Worm (Caenorhabditis elegans) whole organism, mixed stage, embryonic: Measurements from ENCODE around the gene srx-62.

ENCODE experiments used
- M03D4.4 ChIP-seq: sonication (generic microtip); optimal IDR thresholded peaks from 2 replicates; lab custom pipeline; 2017; ENCODE audit warnings: mild to moderate bottlenecking, missing genetic modification characterization, missing compliant biosample characterization
- bed-3 ChIP-seq: fragments of 200-800 bp; sonication (Bioruptor generic); optimal IDR thresholded peaks from 3 replicates; lab custom pipeline; 2018; ENCODE audit warnings: mild to moderate bottlenecking, missing genetic modification characterization, moderate library complexity, missing compliant biosample characterization
- blmp-1 ChIP-seq: fragments of 150-350 bp; optimal IDR thresholded peaks from 2 replicates; lab custom pipeline; 2014; ENCODE audit warnings: missing biosample characterization, missing genetic modification characterization
- ceh-39 ChIP-seq: fragments of 150-350 bp; optimal IDR thresholded peaks from 2 replicates; lab custom pipeline; 2014; ENCODE audit warnings: missing biosample characterization, missing genetic modification characterization
- ceh-43 ChIP-seq: fragments of 200-800 bp; sonication (Bioruptor generic); optimal IDR thresholded peaks from 2 replicates; lab custom pipeline; 2018; ENCODE audit warnings: mild to moderate bottlenecking, missing genetic modification characterization, moderate library complexity, missing compliant biosample characterization
- ceh-83 ChIP-seq: fragments of 200-800 bp; sonication (Bioruptor generic); optimal IDR thresholded peaks from 2 replicates; lab custom pipeline; 2018; ENCODE audit warnings: mild to moderate bottlenecking, missing genetic modification characterization, missing compliant biosample characterization
- ces-1 ChIP-seq: fragments of 150-350 bp; optimal IDR thresholded peaks from 2 replicates; lab custom pipeline; 2014; ENCODE audit warnings: missing biosample characterization, missing genetic modification reagents, missing genetic modification characterization
- cnd-1 ChIP-seq: fragments of 200-800 bp; sonication (Bioruptor generic); optimal IDR thresholded peaks from 2 replicates; lab custom pipeline; 2018; ENCODE audit warnings: mild to moderate bottlenecking, missing genetic modification characterization, missing compliant biosample characterization
- drap-1 ChIP-seq: fragments of 200-800 bp; sonication (Bioruptor generic); optimal IDR thresholded peaks from 3 replicates; lab custom pipeline; 2018; ENCODE audit warnings: mild to moderate bottlenecking, missing genetic modification characterization, missing compliant biosample characterization
- elt-1 ChIP-seq: sonication (generic microtip); optimal IDR thresholded peaks from 2 replicates; lab custom pipeline; 2017; ENCODE audit warnings: missing genetic modification characterization, mild to moderate bottlenecking, missing compliant biosample characterization, antibody characterized with exemption, moderate library complexity, borderline replicate concordance; ENCODE audit not compliant: insufficient read depth
- elt-3 ChIP-seq: fragments of 150-350 bp; optimal IDR thresholded peaks from 2 replicates; lab custom pipeline; 2014; ENCODE audit warnings: missing biosample characterization, missing genetic modification characterization
- flh-1 ChIP-seq: fragments of 200-800 bp; sonication (Bioruptor generic); optimal IDR thresholded peaks from 2 replicates; lab custom pipeline; 2018; ENCODE audit warnings: mild to moderate bottlenecking, missing genetic modification characterization, moderate library complexity, missing compliant biosample characterization
- hlh-1 ChIP-seq: fragments of 150-350 bp; optimal IDR thresholded peaks from 2 replicates; lab custom pipeline; 2014; ENCODE audit warnings: missing biosample characterization, missing genetic modification reagents, missing genetic modification characterization
- lin-13 ChIP-seq: fragments of 150-350 bp; optimal IDR thresholded peaks from 2 replicates; lab custom pipeline; 2014; ENCODE audit warnings: missing biosample characterization, missing genetic modification characterization
- lin-32 ChIP-seq: fragments of 200-800 bp; sonication (Bioruptor generic); optimal IDR thresholded peaks from 2 replicates; lab custom pipeline; 2018; ENCODE audit warnings: mild to moderate bottlenecking, missing genetic modification characterization, missing compliant biosample characterization
- lsy-2 ChIP-seq: fragments of 150-350 bp; optimal IDR thresholded peaks from 2 replicates; lab custom pipeline; 2014; ENCODE audit warnings: missing biosample characterization, missing genetic modification characterization
- mab-5 ChIP-seq: fragments of 150-350 bp; optimal IDR thresholded peaks from 2 replicates; lab custom pipeline; 2014; ENCODE audit warnings: missing biosample characterization, missing genetic modification characterization
- mls-2 ChIP-seq: sonication (generic microtip); optimal IDR thresholded peaks from 2 replicates; lab custom pipeline; 2016; ENCODE audit warnings: mild to moderate bottlenecking, missing genetic modification characterization, moderate library complexity, missing compliant biosample characterization
- nhr-12 ChIP-seq: fragments of 150-350 bp; optimal IDR thresholded peaks from 2 replicates; lab custom pipeline; 2014; ENCODE audit warnings: missing biosample characterization, missing genetic modification characterization
- nhr-237 ChIP-seq: fragments of 150-350 bp; optimal IDR thresholded peaks from 2 replicates; lab custom pipeline; 2014; ENCODE audit warnings: missing biosample characterization, missing genetic modification characterization
- nhr-28 ChIP-seq: fragments of 150-350 bp; optimal IDR thresholded peaks from 2 replicates; lab custom pipeline; 2014; ENCODE audit warnings: missing biosample characterization, missing genetic modification characterization
- pha-4 ChIP-seq: fragments of 150-350 bp; optimal IDR thresholded peaks from 2 replicates; lab custom pipeline; 2018; ENCODE audit warnings: missing biosample characterization, missing genetic modification reagents, missing genetic modification characterization
- sem-2 ChIP-seq: fragments of 200-800 bp; sonication (Bioruptor generic); optimal IDR thresholded peaks from 2 replicates; lab custom pipeline; 2018; ENCODE audit warnings: mild to moderate bottlenecking, missing genetic modification characterization, missing compliant biosample characterization
- sptf-1 ChIP-seq: sonication (generic microtip); optimal IDR thresholded peaks from 2 replicates; lab custom pipeline; 2017; ENCODE audit warnings: mild to moderate bottlenecking, missing genetic modification characterization, moderate library complexity, missing compliant biosample characterization
- tbx-8 ChIP-seq: fragments of 200-800 bp; sonication (Bioruptor generic); optimal IDR thresholded peaks from 2 replicates; lab custom pipeline; 2018; ENCODE audit warnings: mild to moderate bottlenecking, missing genetic modification characterization, moderate library complexity, missing compliant biosample characterization
- unc-120 ChIP-seq: sonication (generic microtip); optimal IDR thresholded peaks from 2 replicates; lab custom pipeline; 2017; ENCODE audit warnings: missing genetic modification characterization, missing compliant biosample characterization; ENCODE audit not compliant: poor library complexity, severe bottlenecking
- unc-39 ChIP-seq: fragments of 150-350 bp; optimal IDR thresholded peaks from 2 replicates; lab custom pipeline; 2014; ENCODE audit warnings: missing biosample characterization, missing genetic modification characterization
- zip-8 ChIP-seq: fragments of 150-350 bp; optimal IDR thresholded peaks from 2 replicates; lab custom pipeline; 2014; ENCODE audit warnings: missing biosample characterization, missing genetic modification characterization

The srx-62 gene

DNA sequence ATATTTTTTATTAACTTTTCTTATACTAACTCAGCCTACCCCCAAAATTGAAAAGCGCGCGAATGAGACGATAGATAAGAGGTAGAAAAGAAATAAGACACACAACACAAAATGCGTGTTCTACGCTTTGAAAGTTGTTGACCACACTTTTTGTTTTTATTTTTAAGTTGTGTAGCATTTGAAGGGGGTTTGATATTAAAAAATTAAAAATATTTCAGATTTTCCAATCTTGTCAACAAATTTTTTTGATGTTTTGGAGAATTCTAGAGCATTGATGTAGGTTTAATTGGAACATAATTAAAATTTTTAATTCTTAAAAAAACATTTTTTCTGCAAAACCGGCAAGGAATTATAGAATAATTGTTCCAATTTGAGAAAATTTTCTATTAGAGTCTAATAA is 34.5 kb downstream of the srx-62 start, which contains the start of gene cyp-34A6:
Gene cyp-34A6 (minus strand): TSS at position 101 of the 400 bp plus-strand sequence.
- TF ChIP-seq drap-1 (GFP tag; lab: Kevin White, UChicago): no peak
- no peak for TF ChIP-seq ceh-43 (GFP tag; lab: Kevin White, UChicago)
- no peak for TF ChIP-seq sem-2 (GFP tag; lab: Kevin White, UChicago)
- no peak for TF ChIP-seq M03D4.4 (tag; lab: Kevin White, UChicago)
- TF ChIP-seq unc-120 (tag; lab: Kevin White, UChicago): no peak
- TF ChIP-seq lin-32 (GFP tag; lab: Kevin White, UChicago): no peak
- no peak for TF ChIP-seq mab-5 (tag; lab: Kevin White, UChicago)
- TF ChIP-seq lsy-2 (tag; lab: Kevin White, UChicago): no peak
- no peak for TF ChIP-seq nhr-12 (tag; lab: Kevin White, UChicago)
- TF ChIP-seq ceh-39 (tag; lab: Kevin White, UChicago): no peak
- TF ChIP-seq nhr-28: no peak
- no peak for TF ChIP-seq sptf-1 (tag; lab: Kevin White, UChicago)
- no peak for TF ChIP-seq lin-13 (tag; lab: Kevin White, UChicago)
- no peak for TF ChIP-seq hlh-1 (tag; lab: Kevin White, UChicago)
- no peak for TF ChIP-seq cnd-1

DNA sequence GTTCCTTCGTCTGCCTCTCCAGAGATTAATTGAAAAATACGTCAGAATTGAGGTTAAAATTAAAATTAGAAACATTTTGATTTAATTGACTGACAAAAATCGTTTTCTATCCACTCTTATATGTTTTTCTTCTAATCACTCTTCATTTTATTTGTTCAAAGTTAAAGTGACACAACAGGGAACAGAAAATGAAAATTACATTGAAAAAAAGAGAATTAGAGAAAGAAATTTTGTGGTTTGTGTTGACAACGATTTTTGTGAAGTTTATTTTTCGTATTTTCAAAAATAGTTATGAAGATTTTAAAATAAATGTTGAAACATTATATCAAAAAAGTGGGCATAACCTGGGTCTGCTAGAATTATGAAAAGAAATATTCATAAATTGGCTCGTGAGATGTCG is 38.1 kb downstream of the srx-62 start, which contains the start of gene cyp-34A5:
Gene cyp-34A5 (minus strand): TSS at position 101 of the 400 bp plus-strand sequence.
- no peak for TF ChIP-seq drap-1 (GFP tag; lab: Kevin White, UChicago)
- no peak for TF ChIP-seq zip-8 (tag; lab: Kevin White, UChicago)
- TF ChIP-seq sem-2 (GFP tag; lab: Kevin White, UChicago): no peak
- TF ChIP-seq ceh-39 (tag; lab: Kevin White, UChicago): no peak

DNA sequence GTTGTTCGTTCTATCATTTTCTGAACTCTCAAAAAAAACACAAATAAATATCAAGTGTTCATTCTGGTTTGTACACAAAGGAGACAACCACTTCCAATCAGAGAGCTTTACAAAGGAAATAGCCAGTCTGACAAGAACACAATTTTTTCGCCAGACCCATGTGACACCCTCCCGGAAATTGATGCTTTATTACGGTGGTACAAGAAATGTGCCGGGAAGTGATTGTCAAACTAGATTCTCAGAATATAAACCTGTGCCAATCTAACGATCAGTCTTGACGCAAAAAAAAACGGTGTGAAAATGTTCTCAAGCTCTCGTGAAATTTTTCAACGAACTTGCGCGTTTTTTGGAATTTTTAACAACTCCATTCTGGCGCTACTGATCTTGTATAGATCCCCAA is 42.0 kb downstream of the srx-62 start, which contains the start of gene str-247:
Gene str-247 (plus strand): TSS at position 301 of the 400 bp plus-strand sequence.
- no peak for TF ChIP-seq hlh-1 (tag; lab: Kevin White, UChicago)

DNA sequence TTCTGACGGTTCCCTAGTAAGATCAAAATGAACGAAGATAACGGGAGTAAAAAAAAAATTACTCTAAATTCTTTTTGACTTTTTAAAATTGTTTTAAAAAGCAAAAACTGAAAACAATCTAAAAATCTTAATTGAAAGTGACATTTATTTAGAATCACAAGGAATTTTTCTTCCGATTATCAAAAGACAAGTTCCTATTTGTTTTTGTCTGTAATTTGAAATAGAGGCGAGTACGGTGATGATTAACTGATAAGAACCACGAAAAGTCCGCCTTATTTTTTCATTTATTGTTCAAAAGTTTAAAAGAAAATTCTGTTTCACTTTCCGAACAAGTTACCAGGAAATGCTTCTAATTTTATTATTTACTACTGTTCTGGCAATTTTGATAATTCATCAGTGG is 46.0 kb downstream of the srx-62 start, which contains the start of gene dach-1:
Gene dach-1 (plus strand): TSS at position 301 of the 400 bp plus-strand sequence.
- TF ChIP-seq cnd-1 (no peak), elt-3 (tag; lab: Kevin White, UChicago) (no peak), ceh-39 (tag; lab: Kevin White, UChicago) (no peak), ceh-83 (GFP tag; lab: Kevin White, UChicago) (no peak), M03D4.4 (tag; lab: Kevin White, UChicago) (no peak), blmp-1 (tag; lab: Kevin White, UChicago) (no peak), ceh-43 (GFP tag; lab: Kevin White, UChicago) (no peak), mls-2 (tag; lab: Kevin White, UChicago) (no peak), bed-3 (GFP tag; lab: Kevin White, UChicago) (no peak), nhr-12 (tag; lab: Kevin White, UChicago) (no peak), flh-1 (GFP tag; lab: Kevin White, UChicago) (no peak), drap-1 (GFP tag; lab: Kevin White, UChicago) (no peak), tbx-8 (GFP tag; lab: Kevin White, UChicago) (no peak), nhr-28 (no peak), pha-4 (tag; lab: Kevin White, UChicago) (no peak), unc-39 (tag; lab: Kevin White, UChicago) (no peak), mab-5 (tag; lab: Kevin White, UChicago) (no peak)

DNA sequence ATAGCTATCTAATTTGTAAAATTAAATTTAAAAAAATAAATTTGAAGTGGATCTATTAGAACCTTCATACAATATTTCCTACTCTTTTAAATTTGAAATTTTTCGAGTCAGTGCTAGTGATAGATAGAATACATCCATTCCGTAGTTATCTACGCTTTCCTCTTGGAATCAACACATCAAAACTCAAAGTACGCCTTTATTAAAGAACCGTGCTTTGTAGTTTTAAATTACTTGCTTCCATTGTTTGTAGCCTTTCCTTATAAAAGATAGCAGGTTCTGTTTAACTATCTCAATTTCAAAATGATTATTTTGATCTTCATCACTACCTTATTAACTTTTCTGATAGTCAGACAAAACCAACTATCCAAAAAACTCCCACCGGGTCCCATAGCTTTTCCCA is 50.7 kb downstream of the srx-62 start, which contains the start of gene cyp-35B3:
Gene cyp-35B3 (plus strand): TSS at position 301 of the 400 bp plus-strand sequence.
- TF ChIP-seq ces-1 (GFP tag; lab: Kevin White, UChicago) (no peak), hlh-1 (tag; lab: Kevin White, UChicago) (no peak), nhr-237 (tag; lab: Kevin White, UChicago) (no peak), unc-120 (tag; lab: Kevin White, UChicago) (no peak), cnd-1 (no peak), flh-1 (GFP tag; lab: Kevin White, UChicago) (no peak), lin-32 (GFP tag; lab: Kevin White, UChicago) (no peak), ceh-83 (GFP tag; lab: Kevin White, UChicago) (no peak), elt-1 (no peak)
